Fruit fly (Drosophila melanogaster): ENCODE measurements around the gene MagR.

Gene MagR

DNA sequence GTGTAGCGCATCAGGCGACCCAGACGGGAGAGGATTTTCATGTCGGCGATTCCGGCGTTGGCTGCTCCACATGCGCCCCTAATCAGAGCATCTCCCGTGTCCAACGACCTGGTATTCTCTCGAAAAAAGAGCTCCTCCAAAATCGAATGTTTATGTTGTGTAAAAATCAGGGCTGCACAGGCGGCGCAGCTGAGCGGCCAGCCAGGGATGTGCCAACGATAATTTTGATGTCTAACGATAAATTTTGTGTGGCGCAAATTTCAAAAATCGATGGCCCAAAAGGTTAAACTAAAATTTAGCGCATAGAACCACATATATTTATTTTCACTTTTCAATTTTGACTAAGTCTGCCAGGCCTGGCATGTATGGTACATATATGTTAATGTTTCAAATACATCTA, 33.0 kb upstream of the MagR start, which contains the start of gene CG9240:
TSS of gene CG9240 (minus strand) at position 213 of the 400 bp plus-strand sequence.
- TF ChIP-seq bab1 (GFP tag; optimal IDR thresholded peaks at IDR 0.05) (peak; percentile 64), kay (GFP tag; ENCODE audit: borderline replicate concordance) (no peak), CG7045 (GFP tag; optimal IDR thresholded peaks at IDR 0.05) (no peak), Mnt (GFP tag; optimal IDR thresholded peaks at IDR 0.05) (peak; percentile 13), CG14711 (tag; optimal IDR thresholded peaks at IDR 0.05) (peak; percentile 1)

DNA sequence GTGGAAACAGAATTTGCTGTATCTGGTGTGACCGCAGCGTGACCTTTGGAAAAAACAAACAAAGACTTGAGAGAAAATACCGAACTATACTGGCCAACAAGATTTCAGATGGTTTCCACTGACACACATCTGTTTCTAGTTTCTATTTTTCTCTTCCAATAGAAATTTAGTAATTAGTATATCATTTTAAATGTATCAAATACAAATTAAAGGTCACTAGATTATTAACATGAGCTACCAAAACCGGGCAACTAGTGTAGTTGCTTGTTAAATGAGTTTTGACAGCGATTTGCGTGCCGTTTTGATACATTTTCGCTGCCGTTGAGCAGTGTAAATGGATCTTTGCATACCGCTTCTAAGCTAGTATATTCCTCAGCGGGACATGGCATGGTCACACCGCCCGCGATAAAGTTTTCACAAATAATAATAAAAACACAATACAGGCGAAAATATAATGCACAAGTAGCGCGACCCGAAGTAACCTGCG, 30.3 kb upstream of the MagR start, which contains the start of the genes Pis and Hap40:
TSS of gene Pis (minus strand) at position 51 of the 487 bp plus-strand sequence.
TSS of gene Hap40 (plus strand) at position 406 of the 487 bp plus-strand sequence.
- TF ChIP-seq kay (GFP tag; ENCODE audit: borderline replicate concordance) (no peak), Hr96 (GFP tag; optimal IDR thresholded peaks at IDR 0.05) (no peak), CG1620 (GFP tag; optimal IDR thresholded peaks at IDR 0.05) (peak; percentile 70), toe (GFP tag; optimal IDR thresholded peaks at IDR 0.05) (peak; percentile 72), CG12768 (GFP tag; optimal IDR thresholded peaks at IDR 0.05) (peak; percentile 10), CG11617 (GFP tag; optimal IDR thresholded peaks at IDR 0.05) (peak; percentile 66), cnc (optimal IDR thresholded peaks at IDR 0.05) (no peak), Clk (GFP tag; optimal IDR thresholded peaks at IDR 0.05) (no peak), CG14711 (tag; optimal IDR thresholded peaks at IDR 0.05) (peak; percentile 60), bab1 (GFP tag; optimal IDR thresholded peaks at IDR 0.05) (peak; percentile 55), CG7045 (GFP tag; optimal IDR thresholded peaks at IDR 0.05) (peak; percentile 53), ovo (GFP tag; optimal IDR thresholded peaks at IDR 0.05) (no peak), CG33017 (tag; optimal IDR thresholded peaks at IDR 0.05) (no peak), Mnt (GFP tag; optimal IDR thresholded peaks at IDR 0.05) (peak; percentile 71), CG5204 (GFP tag; optimal IDR thresholded peaks at IDR 0.05) (no peak), CG7101 (tag; optimal IDR thresholded peaks at IDR 0.05) (peak; percentile 73), pad (GFP tag; optimal IDR thresholded peaks at IDR 0.05) (peak; percentile 58), Crg-1 (GFP tag; optimal IDR thresholded peaks at IDR 0.05) (peak; percentile 61), tj (GFP tag; optimal IDR thresholded peaks at IDR 0.05) (peak; percentile 47), cic (GFP tag; optimal IDR thresholded peaks at IDR 0.05) (no peak)

DNA sequence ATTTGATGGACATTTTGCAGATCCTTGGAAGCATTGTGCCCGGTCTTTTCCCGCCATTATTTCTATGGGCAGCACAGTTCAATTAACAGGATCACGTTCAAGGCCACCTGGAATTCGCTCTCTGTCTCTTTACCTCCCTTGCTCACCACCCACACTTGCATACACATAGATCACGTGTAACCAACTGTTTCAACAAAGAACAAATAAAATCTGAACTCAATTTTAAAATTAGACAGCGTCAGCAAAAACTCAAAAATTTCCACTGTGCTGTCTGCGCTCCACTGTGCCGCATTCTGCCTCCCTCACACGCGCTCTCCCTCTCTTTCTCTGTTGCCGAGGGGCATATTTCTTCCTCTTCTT, 24.5 kb upstream of the MagR start:
- TF ChIP-seq tj (GFP tag; optimal IDR thresholded peaks at IDR 0.05) (peak; percentile 90), CG11617 (GFP tag; optimal IDR thresholded peaks at IDR 0.05) (no peak)

dm6 chrX:15709984-15710750, 23.9 kb upstream of the MagR start, which contains the start of the genes CG9281 and CG15601:
Gene CG9281 (minus strand): TSS chrX:15710539.
Gene CG15601 (plus strand): TSS chrX:15710647.
- TF ChIP-seq cic (GFP tag; optimal IDR thresholded peaks at IDR 0.05): peak; percentile 43
- no peak for TF ChIP-seq bab1 (GFP tag; optimal IDR thresholded peaks at IDR 0.05)
- TF ChIP-seq tj (GFP tag; optimal IDR thresholded peaks at IDR 0.05): peak; percentile 83
- no peak for TF ChIP-seq CG12768 (GFP tag; optimal IDR thresholded peaks at IDR 0.05)
- no peak for TF ChIP-seq kay (GFP tag; ENCODE audit: borderline replicate concordance)
- no peak for TF ChIP-seq CG14711 (tag; optimal IDR thresholded peaks at IDR 0.05)
- TF ChIP-seq ovo (GFP tag; optimal IDR thresholded peaks at IDR 0.05): peak; percentile 99
- TF ChIP-seq cnc (optimal IDR thresholded peaks at IDR 0.05): no peak
- TF ChIP-seq CG1620 (GFP tag; optimal IDR thresholded peaks at IDR 0.05): no peak
- no peak for TF ChIP-seq CG7045 (GFP tag; optimal IDR thresholded peaks at IDR 0.05)
- no peak for TF ChIP-seq CG33017 (tag; optimal IDR thresholded peaks at IDR 0.05)
- TF ChIP-seq Mnt (GFP tag; optimal IDR thresholded peaks at IDR 0.05): peak; percentile 99
- no peak for TF ChIP-seq toe (GFP tag; optimal IDR thresholded peaks at IDR 0.05)
- no peak for TF ChIP-seq Crg-1 (GFP tag; optimal IDR thresholded peaks at IDR 0.05)
- TF ChIP-seq Hr96 (GFP tag; optimal IDR thresholded peaks at IDR 0.05): no peak
- no peak for TF ChIP-seq Clk (GFP tag; optimal IDR thresholded peaks at IDR 0.05)
- no peak for TF ChIP-seq CG7101 (tag; optimal IDR thresholded peaks at IDR 0.05)
- no peak for TF ChIP-seq CG5204 (GFP tag; optimal IDR thresholded peaks at IDR 0.05)
- TF ChIP-seq CG11617 (GFP tag; optimal IDR thresholded peaks at IDR 0.05): peak; percentile 16
- TF ChIP-seq pad (GFP tag; optimal IDR thresholded peaks at IDR 0.05): peak; percentile 41

DNA sequence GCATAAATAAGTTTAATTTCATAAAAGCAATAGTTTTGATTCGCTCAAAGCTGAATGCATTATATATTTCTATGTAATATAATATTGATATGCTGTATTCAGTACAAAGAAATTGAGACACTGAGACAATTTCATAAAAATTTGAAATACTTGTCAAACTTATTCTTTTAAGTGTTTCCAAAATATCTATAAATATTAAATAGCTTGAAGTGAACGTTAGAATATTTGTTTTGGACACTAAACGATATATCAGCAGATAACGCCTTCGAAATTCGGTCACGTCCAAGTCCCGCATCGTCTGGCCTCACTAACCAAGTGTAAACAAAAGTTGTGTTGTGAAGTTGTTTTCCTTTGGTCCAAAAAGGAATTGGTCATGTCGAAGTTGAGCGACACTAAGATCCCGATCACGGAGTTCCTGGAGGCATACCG, 23.3 kb upstream of the MagR start:
- peak; percentile 14 for TF ChIP-seq Mnt (GFP tag; optimal IDR thresholded peaks at IDR 0.05)
- no peak for TF ChIP-seq CG7045 (GFP tag; optimal IDR thresholded peaks at IDR 0.05)

dm6 chrX:15712409-15712808, 21.7 kb upstream of the MagR start, which contains the start of gene HUWE1:
Gene HUWE1 (plus strand): TSS chrX:15712628.
- TF ChIP-seq tj (GFP tag; optimal IDR thresholded peaks at IDR 0.05): peak; percentile 13
- no peak for TF ChIP-seq cnc (optimal IDR thresholded peaks at IDR 0.05)
- TF ChIP-seq cic (GFP tag; optimal IDR thresholded peaks at IDR 0.05): no peak
- TF ChIP-seq CG14711 (tag; optimal IDR thresholded peaks at IDR 0.05): peak; percentile 22
- TF ChIP-seq CG33017 (tag; optimal IDR thresholded peaks at IDR 0.05): no peak
- no peak for TF ChIP-seq ovo (GFP tag; optimal IDR thresholded peaks at IDR 0.05)
- peak; percentile 48 for TF ChIP-seq CG1620 (GFP tag; optimal IDR thresholded peaks at IDR 0.05)
- no peak for TF ChIP-seq Hr96 (GFP tag; optimal IDR thresholded peaks at IDR 0.05)
- TF ChIP-seq Crg-1 (GFP tag; optimal IDR thresholded peaks at IDR 0.05): no peak
- no peak for TF ChIP-seq Clk (GFP tag; optimal IDR thresholded peaks at IDR 0.05)
- peak; percentile 36 for TF ChIP-seq pad (GFP tag; optimal IDR thresholded peaks at IDR 0.05)
- TF ChIP-seq CG7101 (tag; optimal IDR thresholded peaks at IDR 0.05): peak; percentile 63
- no peak for TF ChIP-seq CG5204 (GFP tag; optimal IDR thresholded peaks at IDR 0.05)
- TF ChIP-seq CG12768 (GFP tag; optimal IDR thresholded peaks at IDR 0.05): no peak
- TF ChIP-seq toe (GFP tag; optimal IDR thresholded peaks at IDR 0.05): no peak
- peak; percentile 60 for TF ChIP-seq CG11617 (GFP tag; optimal IDR thresholded peaks at IDR 0.05)
- TF ChIP-seq kay (GFP tag; ENCODE audit: borderline replicate concordance): no peak
- peak; percentile 73 for TF ChIP-seq Mnt (GFP tag; optimal IDR thresholded peaks at IDR 0.05)
- no peak for TF ChIP-seq CG7045 (GFP tag; optimal IDR thresholded peaks at IDR 0.05)
- peak; percentile 59 for TF ChIP-seq bab1 (GFP tag; optimal IDR thresholded peaks at IDR 0.05)

Measured in whole organism, adult.